Fruit fly (Drosophila melanogaster) whole organism, larva: Measurements from ENCODE around the gene if.

Source experiments
- noc ChIP-seq: fragments of 200-800 bp; sonication (Bioruptor generic); optimal IDR thresholded peaks from 3 replicates; lab custom pipeline; 2019; ENCODE audit warnings: missing biosample characterization, mild to moderate bottlenecking, missing genetic modification characterization, moderate library complexity

Gene if

dm6 chrX:16783141-16783715 is at the start of gene if:
Gene if (minus strand): TSS chrX:16783434.
- no peak for TF ChIP-seq noc (tag; lab: Kevin White, UChicago)

- TF ChIP-seq noc (tag; lab: Kevin White, UChicago), result no peak
Measured at dm6 chrX:16831848-16832247, 48.6 kb upstream of the if start.

dm6 chrX:16830081-16830480 is 46.8 kb upstream of the if start:
- no peak for TF ChIP-seq noc (tag; lab: Kevin White, UChicago)

- TF ChIP-seq noc (tag; lab: Kevin White, UChicago), result peak; percentile 43
Measured at dm6 chrX:16829439-16830028, 46.3 kb upstream of the if start.

- TF ChIP-seq noc (tag; lab: Kevin White, UChicago), result peak; percentile 22
Measured at dm6 chrX:16822080-16822479, 38.8 kb upstream of the if start.

dm6 chrX:16821216-16821615 is 38.0 kb upstream of the if start:
- no peak for TF ChIP-seq noc (tag; lab: Kevin White, UChicago)

- TF ChIP-seq noc (tag; lab: Kevin White, UChicago), result no peak
Measured at dm6 chrX:16820665-16821064, 37.4 kb upstream of the if start.

dm6 chrX:16818186-16818585 is 35.0 kb upstream of the if start:
- no peak for TF ChIP-seq noc (tag; lab: Kevin White, UChicago)

dm6 chrX:16816500-16816899 is 33.3 kb upstream of the if start:
- no peak for TF ChIP-seq noc (tag; lab: Kevin White, UChicago)

- no peak for TF ChIP-seq noc (tag; lab: Kevin White, UChicago)
Measured at dm6 chrX:16815168-16815567, 31.9 kb upstream of the if start.

dm6 chrX:16814351-16814750 is 31.1 kb upstream of the if start:
- TF ChIP-seq noc (tag; lab: Kevin White, UChicago), result no peak

dm6 chrX:16813226-16813625 is 30.0 kb upstream of the if start:
- no peak for TF ChIP-seq noc (tag; lab: Kevin White, UChicago)

- TF ChIP-seq noc (tag; lab: Kevin White, UChicago), result peak; percentile 67
Measured at dm6 chrX:16811213-16811749, 28.0 kb upstream of the if start, which contains the start of gene CG4829. Gene CG4829 (plus strand): TSS chrX:16811699.

dm6 chrX:16809093-16809492 is 25.9 kb upstream of the if start:
- no peak for TF ChIP-seq noc (tag; lab: Kevin White, UChicago)

- TF ChIP-seq noc (tag; lab: Kevin White, UChicago), result no peak
Measured at dm6 chrX:16808654-16809053, 25.4 kb upstream of the if start.

- TF ChIP-seq noc (tag; lab: Kevin White, UChicago), result no peak
Measured at dm6 chrX:16805768-16806167, 22.5 kb upstream of the if start, which contains the start of gene ppk28. Gene ppk28 (plus strand): TSS chrX:16806068.

- TF ChIP-seq noc (tag; lab: Kevin White, UChicago), result no peak
Measured at dm6 chrX:16803299-16803698, 20.1 kb upstream of the if start, which contains the start of the genes Rai1 and CG13005. Gene Rai1 (minus strand): TSS chrX:16803344. Gene CG13005 (plus strand): TSS chrX:16803650.
